Worm (Caenorhabditis elegans) whole organism, L3 larva: ENCODE measurements around the gene C18H7.7.

Experiments used
- ZK546.5 ChIP-seq: sonication (generic microtip); optimal IDR thresholded peaks from 2 replicates; lab custom pipeline; 2017; ENCODE audit warnings: missing biosample characterization, missing genetic modification characterization
- aly-2 ChIP-seq: fragments of 150-350 bp; optimal IDR thresholded peaks from 2 replicates; lab custom pipeline; 2014; ENCODE audit warnings: missing biosample characterization, missing genetic modification characterization
- ama-1 ChIP-seq: fragments of 150-350 bp; optimal IDR thresholded peaks from 2 replicates; lab custom pipeline; 2018
- ceh-28 ChIP-seq: fragments of 150-350 bp; optimal IDR thresholded peaks from 2 replicates; lab custom pipeline; 2014; ENCODE audit warnings: missing biosample characterization, missing genetic modification reagents, missing genetic modification characterization
- ceh-82 ChIP-seq: fragments of 150-350 bp; optimal IDR thresholded peaks from 2 replicates; lab custom pipeline; 2014; ENCODE audit warnings: missing biosample characterization, missing genetic modification characterization
- daf-12 ChIP-seq: fragments of 150-350 bp; optimal IDR thresholded peaks from 2 replicates; lab custom pipeline; 2014; ENCODE audit warnings: missing biosample characterization, missing genetic modification reagents, missing genetic modification characterization
- egl-27 ChIP-seq: sonication (generic microtip); optimal IDR thresholded peaks from 4 replicates; lab custom pipeline; 2017; ENCODE audit warnings: missing biosample characterization, missing genetic modification reagents, missing genetic modification characterization
- egl-5 ChIP-seq: fragments of 150-350 bp; optimal IDR thresholded peaks from 2 replicates; lab custom pipeline; 2017; ENCODE audit warnings: missing biosample characterization, missing genetic modification reagents, missing genetic modification characterization, inconsistent platforms
- elt-1 ChIP-seq: fragments of 150-350 bp; optimal IDR thresholded peaks from 2 replicates; lab custom pipeline; 2014; ENCODE audit warnings: missing biosample characterization, missing genetic modification characterization
- elt-2 ChIP-seq: sonication (generic microtip); optimal IDR thresholded peaks from 2 replicates; lab custom pipeline; 2016; ENCODE audit warnings: missing genetic modification reagents, mild to moderate bottlenecking, missing genetic modification characterization, missing compliant biosample characterization
- elt-3 ChIP-seq, 3 experiments: fragments of 150-350 bp in 1 of 3; sonication (generic microtip) in 2 of 3; optimal IDR thresholded peaks; 2 replicates in 2 of 3; 4 replicates in 1 of 3; lab custom pipeline; 2014 to 2017; ENCODE audit warnings: missing biosample characterization in 3 of 3, missing genetic modification characterization in 3 of 3
- fkh-10 ChIP-seq: sonication (generic microtip); optimal IDR thresholded peaks from 2 replicates; lab custom pipeline; 2017; ENCODE audit warnings: missing biosample characterization, missing genetic modification reagents, missing genetic modification characterization
- fkh-2 ChIP-seq: fragments of 150-350 bp; optimal IDR thresholded peaks from 2 replicates; lab custom pipeline; 2014; ENCODE audit warnings: missing biosample characterization, missing genetic modification reagents, missing genetic modification characterization
- fos-1 ChIP-seq: fragments of 150-350 bp; optimal IDR thresholded peaks from 2 replicates; lab custom pipeline; 2014; ENCODE audit warnings: missing biosample characterization, missing genetic modification characterization
- lin-15B ChIP-seq: fragments of 150-350 bp; optimal IDR thresholded peaks from 2 replicates; lab custom pipeline; 2014; ENCODE audit warnings: missing biosample characterization, missing genetic modification characterization
- lsy-12 ChIP-seq: sonication (generic microtip); optimal IDR thresholded peaks from 2 replicates; lab custom pipeline; 2016; ENCODE audit warnings: mild to moderate bottlenecking, missing genetic modification characterization, missing compliant biosample characterization
- mml-1 ChIP-seq: fragments of 150-350 bp; sonication (generic microtip); optimal IDR thresholded peaks from 3 replicates; lab custom pipeline; 2014; ENCODE audit warnings: missing biosample characterization, missing genetic modification characterization
- nfya-1 ChIP-seq: sonication (generic microtip); optimal IDR thresholded peaks from 2 replicates; lab custom pipeline; 2017; ENCODE audit warnings: missing genetic modification characterization, mild to moderate bottlenecking, missing compliant biosample characterization, antibody characterized with exemption, moderate library complexity; ENCODE audit not compliant: insufficient read depth
- nhr-11 ChIP-seq: fragments of 150-350 bp; optimal IDR thresholded peaks from 2 replicates; lab custom pipeline; 2014; ENCODE audit warnings: missing biosample characterization, missing genetic modification characterization
- nhr-237 ChIP-seq: fragments of 150-350 bp; optimal IDR thresholded peaks from 2 replicates; lab custom pipeline; 2014; ENCODE audit warnings: missing biosample characterization, missing genetic modification characterization
- nhr-25 ChIP-seq: sonication (generic microtip); optimal IDR thresholded peaks from 2 replicates; lab custom pipeline; 2017; ENCODE audit warnings: missing biosample characterization, missing genetic modification characterization
- nhr-28 ChIP-seq: fragments of 150-350 bp; optimal IDR thresholded peaks from 2 replicates; lab custom pipeline; 2014; ENCODE audit warnings: missing biosample characterization, missing genetic modification characterization
- nhr-67 ChIP-seq: fragments of 150-350 bp; optimal IDR thresholded peaks from 2 replicates; lab custom pipeline; 2014; ENCODE audit warnings: missing biosample characterization, missing genetic modification characterization
- nhr-76 ChIP-seq: fragments of 150-350 bp; sonication (generic microtip); optimal IDR thresholded peaks from 5 replicates; lab custom pipeline; 2014; ENCODE audit warnings: missing biosample characterization, missing genetic modification characterization
- pha-4 ChIP-seq: fragments of 150-350 bp; optimal IDR thresholded peaks from 2 replicates; lab custom pipeline; 2014; ENCODE audit warnings: missing biosample characterization, missing genetic modification reagents, missing genetic modification characterization
- pqm-1 ChIP-seq: fragments of 150-350 bp; optimal IDR thresholded peaks from 2 replicates; lab custom pipeline; 2017; ENCODE audit warnings: missing biosample characterization, missing genetic modification characterization, inconsistent platforms
- sea-2 ChIP-seq: fragments of 150-350 bp; sonication (generic microtip); optimal IDR thresholded peaks from 4 replicates; lab custom pipeline; 2014; ENCODE audit warnings: missing biosample characterization, missing genetic modification reagents, missing genetic modification characterization
- skn-1 ChIP-seq: fragments of 150-350 bp; optimal IDR thresholded peaks from 2 replicates; lab custom pipeline; 2014; ENCODE audit warnings: missing biosample characterization, missing genetic modification characterization
- tbx-2 ChIP-seq: sonication (generic microtip); optimal IDR thresholded peaks from 2 replicates; lab custom pipeline; 2016; ENCODE audit warnings: mild to moderate bottlenecking, missing genetic modification characterization, missing compliant biosample characterization
- unc-39 ChIP-seq: sonication (generic microtip); optimal IDR thresholded peaks from 4 replicates; lab custom pipeline; 2017; ENCODE audit warnings: missing biosample characterization, missing genetic modification characterization
- unc-62 ChIP-seq: fragments of 150-350 bp; sonication (generic microtip); optimal IDR thresholded peaks from 4 replicates; lab custom pipeline; 2014; ENCODE audit warnings: missing biosample characterization, missing genetic modification reagents, missing genetic modification characterization
- ztf-4 ChIP-seq: fragments of 150-350 bp; optimal IDR thresholded peaks from 2 replicates; lab custom pipeline; 2014; ENCODE audit warnings: missing biosample characterization, missing genetic modification characterization

The C18H7.7 gene

DNA sequence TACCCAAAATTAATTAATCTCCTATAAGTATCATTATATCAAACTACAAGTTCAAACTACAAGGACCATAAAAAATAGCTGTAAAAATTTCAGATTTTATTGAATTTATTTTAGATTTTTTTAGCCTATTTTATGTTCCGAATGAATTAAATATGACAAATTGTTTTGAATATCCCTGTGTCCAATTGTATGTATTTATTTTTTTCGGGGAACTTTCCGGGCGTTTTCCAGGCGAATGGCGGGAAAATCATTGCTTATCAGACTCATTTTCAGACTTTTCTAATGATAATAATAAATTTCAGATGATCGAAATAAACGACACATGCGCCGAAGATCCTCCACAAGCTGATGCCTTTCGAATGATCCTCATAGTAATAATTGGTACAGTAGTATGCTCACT lies 48.2 kb downstream of the C18H7.7 start, which contains the start of gene F56A11.4:
Gene F56A11.4, plus strand, starts transcription at position 301 of the 400 bp plus-strand sequence.
- TF ChIP-seq nhr-67 (no peak), daf-12 (tag; lab: Kevin White, UChicago) (no peak), ztf-4 (tag; lab: Kevin White, UChicago) (no peak), mml-1 (no peak), elt-2 (tag; lab: Kevin White, UChicago) (no peak), sea-2 (GFP tag; lab: Kevin White, UChicago) (no peak), unc-39 (tag; lab: Kevin White, UChicago) (no peak), ceh-82 (no peak), nhr-237 (tag; lab: Kevin White, UChicago) (no peak), elt-3 (tag; optimal IDR thresholded peaks at IDR 0.05; lab: Kevin White, UChicago) (no peak), aly-2 (tag; lab: Kevin White, UChicago) (no peak), nhr-11 (tag; lab: Kevin White, UChicago) (no peak), egl-5 (tag; lab: Kevin White, UChicago) (no peak), ZK546.5 (tag; lab: Kevin White, UChicago) (no peak)
- TF ChIP-seq, all 47 proteins: peak for 0

DNA sequence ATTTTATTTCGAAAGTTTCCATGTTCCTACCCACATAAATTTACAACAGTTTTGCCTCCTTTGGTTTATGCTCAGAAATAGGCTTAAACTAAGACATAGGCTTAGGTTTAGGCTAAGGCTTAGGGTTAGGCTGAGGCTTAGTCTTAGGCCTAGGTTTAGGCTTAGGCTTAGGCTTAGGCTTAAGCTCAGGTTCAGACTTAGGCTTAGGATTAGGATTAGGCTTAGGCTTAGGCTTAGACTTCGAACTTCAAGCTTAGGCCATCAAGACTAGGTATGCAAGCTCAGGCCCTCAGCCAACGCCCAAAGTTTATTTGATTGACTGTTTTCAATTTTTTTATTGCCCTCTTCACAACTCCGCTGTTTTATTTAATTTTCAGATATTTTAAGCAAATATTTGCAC lies 50.3 kb downstream of the C18H7.7 start:
- no peak for TF ChIP-seq nhr-11 (tag; lab: Kevin White, UChicago)
- TF ChIP-seq skn-1 = no peak
- TF ChIP-seq ama-1 (lab: Kevin White, UChicago) = no peak
- TF ChIP-seq unc-62 (GFP tag; lab: Kevin White, UChicago) = no peak
- no peak for TF ChIP-seq nhr-28 (tag; lab: Kevin White, UChicago)
- TF ChIP-seq pqm-1 (tag; lab: Kevin White, UChicago) = no peak
- no peak for TF ChIP-seq elt-3 (tag; optimal IDR thresholded peaks at IDR 0.05; lab: Kevin White, UChicago)
- no peak for TF ChIP-seq fkh-2 (tag; lab: Kevin White, UChicago)
- no peak for TF ChIP-seq lsy-12
- no peak for TF ChIP-seq fos-1 (tag; lab: Kevin White, UChicago)
- TF ChIP-seq nhr-76 (tag; lab: Kevin White, UChicago) = no peak
- no peak for TF ChIP-seq pha-4 (tag; lab: Kevin White, UChicago)
- no peak for TF ChIP-seq tbx-2 (tag; lab: Kevin White, UChicago)
- no peak for TF ChIP-seq lin-15B (tag; lab: Kevin White, UChicago)
- TF ChIP-seq ceh-28 (tag; lab: Kevin White, UChicago) = no peak
- no peak for TF ChIP-seq fkh-10
- TF ChIP-seq nfya-1 (tag; lab: Kevin White, UChicago) = no peak
- TF ChIP-seq egl-27 (tag; lab: Kevin White, UChicago) = no peak
- no peak for TF ChIP-seq nhr-25 (tag; lab: Kevin White, UChicago)
- no peak for TF ChIP-seq elt-1
